Fruit fly (Drosophila melanogaster) whole organism, embryonic: ENCODE data around the gene Dh31.

Experiments
- Bgb ChIP-seq: fragments of 200-800 bp; sonication (Bioruptor generic); IDR thresholded peaks from 2 replicates; pipeline ENCODE4 v1.3.6; 2022; ENCODE audit warnings: missing biosample characterization, missing genetic modification characterization; ENCODE audit not compliant: partially characterized antibody
- CG11696 ChIP-seq: fragments of 200-800 bp; sonication (Bioruptor generic); IDR thresholded peaks from 2 replicates; pipeline ENCODE4 v1.3.6; 2022; ENCODE audit warnings: missing biosample characterization, missing genetic modification characterization
- CG1233 ChIP-seq: fragments of 200-800 bp; sonication (Bioruptor generic); optimal IDR thresholded peaks from 4 replicates; lab custom pipeline; 2018; ENCODE audit warnings: missing biosample characterization, mild to moderate bottlenecking, missing genetic modification characterization
- CG13296 ChIP-seq: fragments of 200-800 bp; sonication (Bioruptor generic); optimal IDR thresholded peaks from 3 replicates; lab custom pipeline; 2018; ENCODE audit warnings: missing biosample characterization, mild to moderate bottlenecking, missing genetic modification characterization
- CG14965 ChIP-seq: fragments of 200-800 bp; sonication (Bioruptor generic); optimal IDR thresholded peaks from 2 replicates; lab custom pipeline; 2016; ENCODE audit warnings: missing biosample characterization, missing genetic modification characterization, borderline replicate concordance
- CG1603 ChIP-seq: fragments of 200-800 bp; sonication (Bioruptor generic); optimal IDR thresholded peaks from 2 replicates; lab custom pipeline; 2019; ENCODE audit warnings: missing biosample characterization, mild to moderate bottlenecking, missing genetic modification characterization, moderate library complexity
- CG16779 ChIP-seq: fragments of 200-800 bp; sonication (Bioruptor generic); IDR thresholded peaks from 2 replicates; pipeline ENCODE4 v1.3.6; 2022; ENCODE audit warnings: missing biosample characterization, missing genetic modification characterization
- CG17829 ChIP-seq: fragments of 200-800 bp; optimal IDR thresholded peaks from 2 replicates; lab custom pipeline; 2019; ENCODE audit warnings: missing biosample characterization, mild to moderate bottlenecking, missing genetic modification characterization, moderate library complexity
- CG2202 ChIP-seq: fragments of 200-800 bp; sonication (Bioruptor generic); optimal IDR thresholded peaks from 2 replicates; lab custom pipeline; 2018; ENCODE audit warnings: missing biosample characterization, mild to moderate bottlenecking, missing genetic modification characterization
- CG3163 ChIP-seq: fragments of 200-800 bp; sonication (Bioruptor generic); optimal IDR thresholded peaks from 3 replicates; lab custom pipeline; 2016; ENCODE audit warnings: missing biosample characterization, missing genetic modification characterization
- CG33213 ChIP-seq: fragments of 200-800 bp; sonication (Bioruptor generic); optimal IDR thresholded peaks from 3 replicates; lab custom pipeline; 2016; ENCODE audit warnings: missing biosample characterization, missing genetic modification characterization
- CG34422 ChIP-seq: fragments of 200-800 bp; sonication (Bioruptor generic); IDR thresholded peaks from 3 replicates; pipeline ENCODE4 v1.3.6; 2022; ENCODE audit warnings: missing biosample characterization, missing genetic modification characterization
- CG3726 ChIP-seq: fragments of 200-800 bp; sonication (Bioruptor generic); IDR thresholded peaks from 3 replicates; pipeline ENCODE4, ENCODE4 v1.3.6; 2022; ENCODE audit warnings: missing biosample characterization, missing genetic modification characterization
- CG4820 ChIP-seq: fragments of 200-800 bp; sonication (Bioruptor generic); optimal IDR thresholded peaks from 3 replicates; lab custom pipeline; 2016; ENCODE audit warnings: missing biosample characterization, missing genetic modification characterization
- CG6683 ChIP-seq: fragments of 200-800 bp; sonication (Bioruptor generic); optimal IDR thresholded peaks from 2 replicates; lab custom pipeline; 2017; ENCODE audit warnings: missing biosample characterization, mild to moderate bottlenecking, missing genetic modification characterization, missing genetic modification reagents
- CG6791 ChIP-seq: fragments of 200-800 bp; sonication (Bioruptor generic); IDR thresholded peaks from 3 replicates; pipeline ENCODE4 v1.3.6; 2022; ENCODE audit warnings: missing biosample characterization, missing genetic modification characterization; ENCODE audit not compliant: partially characterized antibody
- CG7372 ChIP-seq: fragments of 200-800 bp; sonication (Bioruptor generic); IDR thresholded peaks from 2 replicates; pipeline ENCODE4 v1.3.6; 2022; ENCODE audit warnings: missing biosample characterization, missing genetic modification characterization
- CG7839 ChIP-seq: fragments of 200-800 bp; sonication (Bioruptor generic); optimal IDR thresholded peaks from 3 replicates; lab custom pipeline; 2018; ENCODE audit warnings: missing biosample characterization, mild to moderate bottlenecking, missing genetic modification characterization, moderate library complexity
- CoRest ChIP-seq: fragments of 200-800 bp; sonication (Bioruptor generic); optimal IDR thresholded peaks from 3 replicates; lab custom pipeline; 2018; ENCODE audit warnings: missing biosample characterization, mild to moderate bottlenecking, missing genetic modification characterization, moderate library complexity
- Dad ChIP-seq: fragments of 200-800 bp; sonication (Bioruptor generic); optimal IDR thresholded peaks from 3 replicates; lab custom pipeline; 2016; ENCODE audit warnings: missing biosample characterization, missing genetic modification characterization
- Dip3 ChIP-seq: fragments of 200-800 bp; sonication (Bioruptor generic); optimal IDR thresholded peaks from 3 replicates; lab custom pipeline; 2016; ENCODE audit warnings: missing biosample characterization, missing genetic modification characterization
- Elba2 ChIP-seq: fragments of 200-800 bp; sonication (Bioruptor generic); optimal IDR thresholded peaks from 3 replicates; lab custom pipeline; 2016; ENCODE audit warnings: missing biosample characterization, missing genetic modification characterization
- Fer1 ChIP-seq: fragments of 200-800 bp; sonication (Bioruptor generic); optimal IDR thresholded peaks from 2 replicates; lab custom pipeline; 2017; ENCODE audit warnings: missing biosample characterization, mild to moderate bottlenecking, missing genetic modification characterization
- Fer2 ChIP-seq: fragments of 200-800 bp; sonication (Bioruptor generic); optimal IDR thresholded peaks from 2 replicates; lab custom pipeline; 2018; ENCODE audit warnings: missing biosample characterization, mild to moderate bottlenecking, missing genetic modification characterization, moderate library complexity
- Gsc ChIP-seq: fragments of 200-800 bp; sonication (Bioruptor generic); IDR thresholded peaks from 2 replicates; pipeline ENCODE4 v1.3.6; 2022; ENCODE audit warnings: missing biosample characterization, missing genetic modification characterization
- HLHmδ ChIP-seq: fragments of 200-800 bp; sonication (Bioruptor generic); optimal IDR thresholded peaks from 2 replicates; lab custom pipeline; 2018; ENCODE audit warnings: missing biosample characterization, mild to moderate bottlenecking, missing genetic modification characterization, moderate library complexity
- Hey ChIP-seq: fragments of 200-800 bp; sonication (Bioruptor generic); optimal IDR thresholded peaks from 3 replicates; lab custom pipeline; 2018; ENCODE audit warnings: missing biosample characterization, mild to moderate bottlenecking, missing genetic modification characterization
- MBD-R2 ChIP-seq: fragments of 200-800 bp; sonication (Bioruptor generic); IDR thresholded peaks from 2 replicates; pipeline ENCODE4 v1.3.6; 2022; ENCODE audit warnings: missing biosample characterization, missing genetic modification characterization
- Taf1 ChIP-seq: fragments of 200-800 bp; sonication (Bioruptor generic); IDR thresholded peaks from 2 replicates; pipeline ENCODE4 v1.3.6; 2022; ENCODE audit warnings: missing biosample characterization, missing genetic modification characterization
- Tbp ChIP-seq: fragments of >200 bp; optimal IDR thresholded peaks from 2 replicates; lab custom pipeline; 2018; ENCODE audit warnings: missing biosample characterization, missing genetic modification characterization
- amos ChIP-seq: fragments of 200-800 bp; sonication (Bioruptor generic); IDR thresholded peaks from 2 replicates; pipeline ENCODE4 v1.3.6; 2022; ENCODE audit warnings: missing biosample characterization, missing genetic modification characterization; ENCODE audit not compliant: partially characterized antibody
- bab2 ChIP-seq: fragments of 200-800 bp; sonication (Bioruptor generic); optimal IDR thresholded peaks from 2 replicates; lab custom pipeline; 2016; ENCODE audit warnings: missing biosample characterization, missing genetic modification characterization
- bigmax ChIP-seq: fragments of 200-800 bp; sonication (Bioruptor generic); optimal IDR thresholded peaks from 2 replicates; lab custom pipeline; 2018; ENCODE audit warnings: missing biosample characterization, mild to moderate bottlenecking, missing genetic modification characterization
- crp ChIP-seq, 2 experiments: fragments of 200-800 bp; sonication (Bioruptor generic); optimal IDR thresholded peaks; 2 replicates in 1 of 2; 3 replicates in 1 of 2; lab custom pipeline; 2017; ENCODE audit warnings: missing biosample characterization in 2 of 2, missing genetic modification characterization in 2 of 2, mild to moderate bottlenecking in 1 of 2, moderate library complexity in 1 of 2
- da ChIP-seq: fragments of 200-800 bp; sonication (Bioruptor generic); optimal IDR thresholded peaks from 2 replicates; lab custom pipeline; 2016; ENCODE audit warnings: missing biosample characterization, missing genetic modification characterization
- dimm ChIP-seq: fragments of 200-800 bp; sonication (Bioruptor generic); IDR thresholded peaks from 2 replicates; pipeline ENCODE4 v1.3.6; 2022; ENCODE audit warnings: missing biosample characterization, missing genetic modification characterization
- en ChIP-seq: fragments of 200-800 bp; sonication (Bioruptor generic); optimal IDR thresholded peaks from 2 replicates; lab custom pipeline; 2016; ENCODE audit warnings: missing biosample characterization, missing genetic modification characterization
- esg ChIP-seq: fragments of 200-800 bp; sonication (Bioruptor generic); conservative IDR thresholded peaks from 2 replicates; pipeline ENCODE4 v1.3.6; 2022; ENCODE audit warnings: missing biosample characterization, missing genetic modification characterization
- gcm2 ChIP-seq: fragments of 200-800 bp; sonication (Bioruptor generic); optimal IDR thresholded peaks from 2 replicates; lab custom pipeline; 2016; ENCODE audit warnings: missing biosample characterization, missing genetic modification characterization
- ham ChIP-seq: fragments of 200-800 bp; sonication (Bioruptor generic); IDR thresholded peaks from 2 replicates; pipeline ENCODE4 v1.3.6; 2022; ENCODE audit warnings: missing biosample characterization, missing genetic modification characterization
- lmd ChIP-seq: fragments of 200-800 bp; sonication (Bioruptor generic); IDR thresholded peaks from 2 replicates; pipeline ENCODE4 v1.3.6; 2022; ENCODE audit warnings: missing biosample characterization, missing genetic modification characterization
- luna ChIP-seq: fragments of 200-800 bp; sonication (Bioruptor generic); optimal IDR thresholded peaks from 2 replicates; lab custom pipeline; 2016; ENCODE audit warnings: missing biosample characterization, missing genetic modification characterization
- odd ChIP-seq: fragments of 200-800 bp; sonication (Bioruptor generic); optimal IDR thresholded peaks from 2 replicates; lab custom pipeline; 2017; ENCODE audit warnings: missing biosample characterization, mild to moderate bottlenecking, missing genetic modification characterization
- rib ChIP-seq: fragments of 200-800 bp; sonication (Bioruptor generic); IDR thresholded peaks from 2 replicates; pipeline ENCODE4 v1.3.6; 2022; ENCODE audit warnings: missing biosample characterization, missing genetic modification characterization
- salm ChIP-seq: fragments of 200-800 bp; sonication (Bioruptor generic); optimal IDR thresholded peaks from 2 replicates; lab custom pipeline; 2018; ENCODE audit warnings: missing biosample characterization, mild to moderate bottlenecking, missing genetic modification characterization
- stc ChIP-seq: fragments of 200-800 bp; sonication (Bioruptor generic); IDR thresholded peaks from 2 replicates; pipeline ENCODE4 v1.3.6; 2022; ENCODE audit warnings: missing biosample characterization, missing genetic modification characterization
- tio ChIP-seq: fragments of 200-800 bp; sonication (Bioruptor generic); optimal IDR thresholded peaks from 2 replicates; lab custom pipeline; 2017; ENCODE audit warnings: missing biosample characterization, missing genetic modification characterization, inconsistent platforms
- vvl ChIP-seq: fragments of 200-800 bp; sonication (Bioruptor generic); IDR thresholded peaks from 2 replicates; pipeline ENCODE4 v1.3.6; 2022; ENCODE audit warnings: missing biosample characterization, missing genetic modification characterization
- wek ChIP-seq: fragments of 200-800 bp; sonication (Bioruptor generic); optimal IDR thresholded peaks from 3 replicates; lab custom pipeline; 2018; ENCODE audit warnings: missing biosample characterization, mild to moderate bottlenecking, missing genetic modification characterization, moderate library complexity

The Dh31 gene

DNA sequence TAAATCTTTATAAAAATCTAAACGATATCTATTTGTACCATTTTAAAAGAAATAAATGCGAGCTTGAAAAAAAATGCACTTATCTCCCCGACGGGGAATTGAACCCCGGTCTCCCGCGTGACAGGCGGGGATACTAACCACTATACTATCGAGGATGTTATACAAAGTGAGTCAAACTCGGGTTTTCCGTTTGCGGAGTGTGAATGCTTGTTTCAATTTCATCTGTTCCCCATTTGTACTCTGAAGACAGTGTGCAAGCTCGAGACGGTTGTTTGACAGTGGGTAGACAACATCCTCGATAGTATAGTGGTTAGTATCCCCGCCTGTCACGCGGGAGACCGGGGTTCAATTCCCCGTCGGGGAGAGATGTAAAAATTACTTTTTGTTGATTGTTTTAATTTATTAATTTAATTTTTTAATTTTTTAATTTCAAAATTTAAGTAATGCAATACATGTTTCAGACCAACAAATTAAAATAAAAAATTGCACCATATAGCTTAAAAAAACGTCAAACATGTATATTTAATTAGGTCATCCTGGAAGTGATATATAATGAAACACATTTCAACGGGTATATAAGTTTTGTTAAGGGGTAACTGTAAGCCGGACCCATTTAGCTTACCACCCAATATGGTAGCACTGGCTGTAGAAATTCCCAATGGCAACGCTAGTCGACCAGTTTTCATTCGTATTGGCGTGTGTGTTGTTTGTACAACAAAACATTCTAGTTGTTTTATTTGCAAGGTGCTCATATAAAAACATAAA is 35.0 kb upstream of the Dh31 start, which contains the start of gene Sema1a (continued):
- peak; percentile 90 for TF ChIP-seq Bgb (GFP tag; lab: Robert Waterston, UW)
- TF ChIP-seq da: peak; percentile 25
- peak; percentile 63 for TF ChIP-seq CG1603
- peak; percentile 55 for TF ChIP-seq CG13296 (GFP tag; lab: Kevin White, UChicago)
- no peak for TF ChIP-seq bigmax (GFP tag; lab: Kevin White, UChicago)
- peak; percentile 31 for TF ChIP-seq CG2202 (tag; lab: Kevin White, UChicago)
- no peak for TF ChIP-seq Fer2 (tag; lab: Kevin White, UChicago)
- peak; percentile 40 for TF ChIP-seq wek
- TF ChIP-seq vvl (GFP tag; lab: Robert Waterston, UW): peak; percentile 79
- TF ChIP-seq salm (tag; lab: Kevin White, UChicago): peak; percentile 54
- TF ChIP-seq tio (GFP tag; lab: Kevin White, UChicago): no peak
- peak; percentile 30 for TF ChIP-seq Dad
- peak; percentile 53 for TF ChIP-seq Taf1 (GFP tag; lab: Robert Waterston, UW)
- TF ChIP-seq esg (GFP tag; lab: Robert Waterston, UW): peak; percentile 73; the same call in 1 of the 2 replicates
- TF ChIP-seq Dip3 (GFP tag; lab: Kevin White, UChicago): peak; percentile 52
- TF ChIP-seq Elba2: peak; percentile 97
- no peak for TF ChIP-seq CG6683 (GFP tag; lab: Kevin White, UChicago)
- TF ChIP-seq CG3726 (GFP tag; lab: Robert Waterston, UW): no peak
- peak; percentile 93; the same call in 2 of the 3 replicates for TF ChIP-seq CG6791
- 0 out of 2 replicates have a peak, but pooled peaks have one; percentile 44 for TF ChIP-seq CG11696 (GFP tag; lab: Robert Waterston, UW)
- TF ChIP-seq stc (GFP tag; lab: Robert Waterston, UW): peak; percentile 44; the same call in 1 of the 2 replicates
- peak; percentile 64 for TF ChIP-seq CG7372
- no peak for TF ChIP-seq dimm
- TF ChIP-seq Gsc (GFP tag; lab: Robert Waterston, UW): no peak
- TF ChIP-seq CG3163: peak; percentile 90
- TF ChIP-seq Tbp (GFP tag; lab: Kevin White, UChicago): no peak
- TF ChIP-seq CG4820 (GFP tag; lab: Kevin White, UChicago): peak; percentile 29
- TF ChIP-seq CG33213 (GFP tag; lab: Kevin White, UChicago): peak; percentile 25
- TF ChIP-seq en: peak; percentile 15
- TF ChIP-seq bab2 (GFP tag; lab: Kevin White, UChicago): peak; percentile 15
- TF ChIP-seq crp (GFP tag; optimal IDR thresholded peaks at IDR 0.05; lab: Kevin White, UChicago): no peak
- peak; percentile 62 for TF ChIP-seq odd
- peak; percentile 64 for TF ChIP-seq CG7839
- TF ChIP-seq Fer1 (GFP tag; lab: Kevin White, UChicago): peak; percentile 58
- no peak for TF ChIP-seq CG16779 (GFP tag; lab: Robert Waterston, UW)
- TF ChIP-seq CoRest (tag; lab: Kevin White, UChicago): peak; percentile 87
- no peak for TF ChIP-seq CG14965
- TF ChIP-seq luna (GFP tag; lab: Kevin White, UChicago): peak; percentile 74
- TF ChIP-seq gcm2: peak; percentile 79
- no peak for TF ChIP-seq Hey (tag; lab: Kevin White, UChicago)
- TF ChIP-seq lmd (GFP tag; lab: Robert Waterston, UW): no peak; the same call in none of the 2 replicates
- peak; percentile 28 for TF ChIP-seq CG1233 (GFP tag; lab: Kevin White, UChicago)
- peak; percentile 34; the same call in 1 of the 2 replicates for TF ChIP-seq MBD-R2
- TF ChIP-seq amos (GFP tag; lab: Robert Waterston, UW): peak; percentile 83; the same call in 1 of the 2 replicates
- TF ChIP-seq ham (GFP tag; lab: Robert Waterston, UW): no peak
- no peak for TF ChIP-seq HLHmδ (GFP tag; lab: Kevin White, UChicago)
- TF ChIP-seq rib (GFP tag; lab: Robert Waterston, UW): 0 out of 2 replicates have a peak, but pooled peaks have one; percentile 32
- peak; percentile 47 for TF ChIP-seq CG17829 (tag; lab: Kevin White, UChicago)
- TF ChIP-seq CG34422 (GFP tag; lab: Robert Waterston, UW): peak; percentile 75
